Fruit fly (Drosophila melanogaster) whole organism, embryonic: Measurements from ENCODE around the gene CG6901.

Source experiments
- Antp ChIP-seq: fragments of 200-800 bp; sonication (Bioruptor generic); optimal IDR thresholded peaks from 3 replicates; lab custom pipeline; 2016; ENCODE audit warnings: missing biosample characterization, missing genetic modification characterization
- CG10267 ChIP-seq: fragments of 200-800 bp; sonication (Bioruptor generic); optimal IDR thresholded peaks from 2 replicates; lab custom pipeline; 2018; ENCODE audit warnings: missing biosample characterization, mild to moderate bottlenecking, missing genetic modification characterization, moderate library complexity
- CG10321 ChIP-seq: fragments of 200-800 bp; sonication (Bioruptor generic); IDR thresholded peaks from 2 replicates; pipeline ENCODE4 v1.3.6; 2022; ENCODE audit warnings: missing biosample characterization, missing genetic modification characterization
- CG10565 ChIP-seq: fragments of 200-800 bp; sonication (Bioruptor generic); optimal IDR thresholded peaks from 3 replicates; lab custom pipeline; 2016; ENCODE audit warnings: missing biosample characterization, mild to moderate bottlenecking, missing genetic modification characterization
- CG11504 ChIP-seq: fragments of 200-800 bp; sonication (Bioruptor generic); optimal IDR thresholded peaks from 3 replicates; lab custom pipeline; 2019; ENCODE audit warnings: missing biosample characterization, mild to moderate bottlenecking, missing genetic modification characterization, moderate library complexity
- CG12299 ChIP-seq: fragments of 200-800 bp; sonication (Bioruptor generic); optimal IDR thresholded peaks from 2 replicates; lab custom pipeline; 2018; ENCODE audit warnings: missing biosample characterization, mild to moderate bottlenecking, missing genetic modification characterization
- CG12769 ChIP-seq: fragments of 200-800 bp; sonication (Bioruptor generic); optimal IDR thresholded peaks from 2 replicates; lab custom pipeline; 2019; ENCODE audit warnings: missing biosample characterization, mild to moderate bottlenecking, missing genetic modification characterization, moderate library complexity
- CG13296 ChIP-seq: fragments of 200-800 bp; sonication (Bioruptor generic); optimal IDR thresholded peaks from 3 replicates; lab custom pipeline; 2018; ENCODE audit warnings: missing biosample characterization, mild to moderate bottlenecking, missing genetic modification characterization
- CG13775 ChIP-seq: fragments of 200-800 bp; sonication (Bioruptor generic); optimal IDR thresholded peaks from 3 replicates; lab custom pipeline; 2017; ENCODE audit warnings: missing biosample characterization, mild to moderate bottlenecking, missing genetic modification characterization
- CG17186 ChIP-seq: fragments of 200-800 bp; sonication (Bioruptor generic); optimal IDR thresholded peaks from 3 replicates; lab custom pipeline; 2017; ENCODE audit warnings: missing biosample characterization, missing genetic modification reagents, missing genetic modification characterization
- CG2120 ChIP-seq: fragments of 200-800 bp; sonication (Bioruptor generic); optimal IDR thresholded peaks from 3 replicates; lab custom pipeline; 2016; ENCODE audit warnings: missing biosample characterization, missing genetic modification characterization
- CG2712 ChIP-seq: fragments of 200-800 bp; optimal IDR thresholded peaks from 3 replicates; lab custom pipeline; 2019; ENCODE audit warnings: missing biosample characterization, mild to moderate bottlenecking, missing genetic modification characterization, moderate library complexity
- CG30020 ChIP-seq: fragments of 200-800 bp; optimal IDR thresholded peaks from 2 replicates; lab custom pipeline; 2019; ENCODE audit warnings: missing biosample characterization, mild to moderate bottlenecking, missing genetic modification characterization, moderate library complexity
- CG33213 ChIP-seq: fragments of 200-800 bp; sonication (Bioruptor generic); optimal IDR thresholded peaks from 3 replicates; lab custom pipeline; 2016; ENCODE audit warnings: missing biosample characterization, missing genetic modification characterization
- CG4282 ChIP-seq: fragments of 200-800 bp; sonication (Bioruptor generic); optimal IDR thresholded peaks from 2 replicates; lab custom pipeline; 2016; ENCODE audit warnings: missing biosample characterization, missing genetic modification characterization
- CG4617 ChIP-seq: fragments of 200-800 bp; sonication (Bioruptor generic); optimal IDR thresholded peaks from 3 replicates; lab custom pipeline; 2016; ENCODE audit warnings: missing biosample characterization, missing genetic modification characterization, borderline replicate concordance
- CG8290 ChIP-seq, 3 experiments: fragments of 200-800 bp; sonication (Bioruptor generic); optimal IDR thresholded peaks; 2 replicates each; lab custom pipeline; 2016 to 2019; ENCODE audit warnings: missing biosample characterization in 3 of 3, missing genetic modification characterization in 3 of 3, mild to moderate bottlenecking in 2 of 3, moderate library complexity in 1 of 3
- CG8359 ChIP-seq: fragments of 200-800 bp; sonication (Bioruptor generic); optimal IDR thresholded peaks from 2 replicates; lab custom pipeline; 2017; ENCODE audit warnings: missing biosample characterization, mild to moderate bottlenecking, missing genetic modification characterization, borderline replicate concordance
- CrebB ChIP-seq: fragments of 200-800 bp; sonication (Bioruptor generic); optimal IDR thresholded peaks from 3 replicates; lab custom pipeline; 2018; ENCODE audit warnings: missing biosample characterization, mild to moderate bottlenecking, missing genetic modification characterization
- D19A ChIP-seq: fragments of 200-800 bp; optimal IDR thresholded peaks from 3 replicates; lab custom pipeline; 2019; ENCODE audit warnings: missing biosample characterization, mild to moderate bottlenecking, missing genetic modification characterization, moderate library complexity
- Deaf1 ChIP-seq: fragments of 200-800 bp; optimal IDR thresholded peaks from 3 replicates; lab custom pipeline; 2019; ENCODE audit warnings: missing biosample characterization, mild to moderate bottlenecking, missing genetic modification characterization, moderate library complexity
- Doc2 ChIP-seq: fragments of 200-800 bp; sonication (Bioruptor generic); IDR thresholded peaks from 2 replicates; pipeline ENCODE4 v1.3.6; 2022; ENCODE audit warnings: missing biosample characterization, missing genetic modification characterization
- Hr3 ChIP-seq: fragments of 200-800 bp; sonication (Bioruptor generic); optimal IDR thresholded peaks from 3 replicates; lab custom pipeline; 2016; ENCODE audit warnings: missing biosample characterization, missing genetic modification characterization
- Jarid2 ChIP-seq: fragments of 200-800 bp; sonication (Bioruptor generic); optimal IDR thresholded peaks from 3 replicates; lab custom pipeline; 2017; ENCODE audit warnings: mild to moderate bottlenecking, missing biosample characterization, missing genetic modification reagents, missing genetic modification characterization
- Med ChIP-seq: fragments of 200-800 bp; sonication (Bioruptor generic); peaks from one replicate; lab custom pipeline; 2016; ENCODE audit warnings: missing biosample characterization, missing genetic modification characterization, mild to moderate bottlenecking, inconsistent platforms, moderate library complexity
- Myb ChIP-seq: fragments of 200-800 bp; sonication (Bioruptor generic); optimal IDR thresholded peaks from 2 replicates; lab custom pipeline; 2016; ENCODE audit warnings: missing biosample characterization, missing genetic modification characterization
- Pdp1 ChIP-seq, 2 experiments: fragments of 200-800 bp; sonication (Bioruptor generic); optimal IDR thresholded peaks; 3 replicates each; lab custom pipeline; 2016; ENCODE audit warnings: missing biosample characterization in 2 of 2, missing genetic modification characterization in 2 of 2, mild to moderate bottlenecking in 1 of 2, moderate library complexity in 1 of 2
- Sry-δ ChIP-seq: fragments of 200-800 bp; sonication (Bioruptor generic); optimal IDR thresholded peaks from 2 replicates; lab custom pipeline; 2016; ENCODE audit warnings: missing biosample characterization, missing genetic modification characterization
- Xrp1 ChIP-seq: fragments of 200-800 bp; sonication (Bioruptor generic); IDR thresholded peaks from 2 replicates; pipeline ENCODE4 v1.3.6; 2022; ENCODE audit warnings: missing biosample characterization, missing genetic modification characterization
- ap ChIP-seq: fragments of 200-800 bp; sonication (Bioruptor generic); IDR thresholded peaks from 2 replicates; pipeline ENCODE4 v1.3.6; 2022; ENCODE audit warnings: missing biosample characterization, missing genetic modification characterization
- az2 ChIP-seq: fragments of 200-800 bp; sonication (Bioruptor generic); optimal IDR thresholded peaks from 3 replicates; lab custom pipeline; 2016; ENCODE audit warnings: missing biosample characterization, missing genetic modification characterization
- cato ChIP-seq: fragments of 200-800 bp; sonication (Bioruptor generic); optimal IDR thresholded peaks from 2 replicates; lab custom pipeline; 2016; ENCODE audit warnings: missing biosample characterization, missing genetic modification characterization, borderline replicate concordance
- dati ChIP-seq: fragments of 200-800 bp; sonication (Bioruptor generic); IDR thresholded peaks from 2 replicates; pipeline ENCODE4 v1.3.6; 2022; ENCODE audit warnings: missing biosample characterization, missing genetic modification characterization
- en ChIP-seq: fragments of 200-800 bp; sonication (Bioruptor generic); optimal IDR thresholded peaks from 2 replicates; lab custom pipeline; 2016; ENCODE audit warnings: missing biosample characterization, missing genetic modification characterization
- ewg ChIP-seq: fragments of 200-800 bp; sonication (Bioruptor generic); optimal IDR thresholded peaks from 3 replicates; lab custom pipeline; 2017; ENCODE audit warnings: mild to moderate bottlenecking, missing biosample characterization, missing genetic modification reagents, missing genetic modification characterization
- gcm ChIP-seq: fragments of 200-800 bp; sonication (Bioruptor generic); optimal IDR thresholded peaks from 2 replicates; lab custom pipeline; 2019; ENCODE audit warnings: missing biosample characterization, mild to moderate bottlenecking, missing genetic modification characterization, moderate library complexity
- ham ChIP-seq: fragments of 200-800 bp; sonication (Bioruptor generic); IDR thresholded peaks from 2 replicates; pipeline ENCODE4 v1.3.6; 2022; ENCODE audit warnings: missing biosample characterization, missing genetic modification characterization
- hb ChIP-seq: fragments of 200-800 bp; sonication (Bioruptor generic); IDR thresholded peaks from 3 replicates; pipeline ENCODE4 v1.3.6; 2022; ENCODE audit warnings: missing biosample characterization, missing genetic modification characterization; ENCODE audit not compliant: partially characterized antibody
- kay ChIP-seq: fragments of 200-800 bp; sonication (Bioruptor generic); optimal IDR thresholded peaks from 2 replicates; lab custom pipeline; 2016; ENCODE audit warnings: missing biosample characterization, missing genetic modification characterization
- lbe ChIP-seq: fragments of 200-800 bp; sonication (Bioruptor generic); optimal IDR thresholded peaks from 2 replicates; lab custom pipeline; 2016; ENCODE audit warnings: missing biosample characterization, mild to moderate bottlenecking, missing genetic modification characterization
- lilli ChIP-seq: fragments of 200-800 bp; sonication (Bioruptor generic); optimal IDR thresholded peaks from 3 replicates; lab custom pipeline; 2016; ENCODE audit warnings: missing biosample characterization, missing genetic modification characterization
- lmd ChIP-seq: fragments of 200-800 bp; sonication (Bioruptor generic); IDR thresholded peaks from 2 replicates; pipeline ENCODE4 v1.3.6; 2022; ENCODE audit warnings: missing biosample characterization, missing genetic modification characterization
- nmo ChIP-seq: fragments of 200-800 bp; sonication (Bioruptor generic); optimal IDR thresholded peaks from 2 replicates; lab custom pipeline; 2018; ENCODE audit warnings: missing biosample characterization, mild to moderate bottlenecking, missing genetic modification characterization, moderate library complexity
- oc ChIP-seq: fragments of 200-800 bp; sonication (Bioruptor generic); optimal IDR thresholded peaks from 2 replicates; lab custom pipeline; 2018; ENCODE audit warnings: missing biosample characterization, mild to moderate bottlenecking, missing genetic modification characterization, moderate library complexity
- onecut ChIP-seq: fragments of 200-800 bp; sonication (Bioruptor generic); IDR thresholded peaks from 2 replicates; pipeline ENCODE4 v1.3.6; 2022; ENCODE audit warnings: missing biosample characterization, missing genetic modification characterization
- sima ChIP-seq: fragments of 200-800 bp; sonication (Bioruptor generic); optimal IDR thresholded peaks from 2 replicates; lab custom pipeline; 2016; ENCODE audit warnings: missing biosample characterization, missing genetic modification characterization
- slbo ChIP-seq: fragments of 200-800 bp; sonication (Bioruptor generic); IDR thresholded peaks from 2 replicates; pipeline ENCODE4 v1.3.6; 2022; ENCODE audit warnings: missing biosample characterization, missing genetic modification characterization
- sob ChIP-seq: fragments of 200-800 bp; sonication (Bioruptor generic); IDR thresholded peaks from 2 replicates; pipeline ENCODE4 v1.3.6; 2022; ENCODE audit warnings: missing biosample characterization, missing genetic modification characterization
- stwl ChIP-seq: fragments of 200-800 bp; sonication (Bioruptor generic); optimal IDR thresholded peaks from 3 replicates; lab custom pipeline; 2018; ENCODE audit warnings: missing biosample characterization, mild to moderate bottlenecking, missing genetic modification characterization, moderate library complexity
- trh ChIP-seq: fragments of 200-800 bp; sonication (Bioruptor generic); optimal IDR thresholded peaks from 2 replicates; lab custom pipeline; 2016; ENCODE audit warnings: missing biosample characterization, missing genetic modification characterization
- wdn ChIP-seq: fragments of 200-800 bp; sonication (Bioruptor generic); IDR thresholded peaks from 2 replicates; pipeline ENCODE4 v1.3.6; 2022; ENCODE audit warnings: missing biosample characterization, missing genetic modification characterization

CG6901 gene

DNA sequence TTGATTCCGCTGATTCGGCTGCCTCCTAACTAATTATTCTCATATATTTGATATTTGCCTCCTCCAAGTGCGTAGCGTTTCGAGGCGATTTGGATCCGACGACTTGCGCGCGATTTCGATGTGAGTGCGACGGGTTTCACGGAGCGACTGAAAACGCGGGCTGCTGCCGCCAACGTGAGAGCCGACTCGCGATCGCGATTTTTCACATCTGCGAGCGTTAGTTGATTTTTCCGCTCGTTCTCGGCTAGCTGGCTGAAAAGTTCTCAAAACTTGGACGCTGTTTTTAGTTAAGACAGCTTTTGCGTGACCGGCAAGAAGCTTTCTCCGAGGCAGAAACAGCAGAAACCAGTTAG lies 33.6 kb downstream of the CG6901 start, which contains the start of gene CG10311 (continued):
- TF ChIP-seq CG11504 = no peak
- 0 out of 2 replicates have a peak, but pooled peaks have one; percentile 32 for TF ChIP-seq sob
- no peak for TF ChIP-seq Hr3
- TF ChIP-seq CG33213 (GFP tag; lab: Kevin White, UChicago) = no peak
- peak; percentile 42 for TF ChIP-seq CG13296 (GFP tag; lab: Kevin White, UChicago)
- TF ChIP-seq Xrp1 = 0 out of 2 replicates have a peak, but pooled peaks have one; percentile 10
- no peak for TF ChIP-seq CG12299 (tag; lab: Kevin White, UChicago)
- TF ChIP-seq D19A (tag; lab: Kevin White, UChicago) = no peak
- TF ChIP-seq onecut = no peak
- no peak for TF ChIP-seq CrebB (tag; lab: Kevin White, UChicago)
- no peak for TF ChIP-seq CG4617 (GFP tag; lab: Kevin White, UChicago)
- no peak for TF ChIP-seq CG2712 (tag; lab: Kevin White, UChicago)
- TF ChIP-seq CG10565 (GFP tag; lab: Kevin White, UChicago) = no peak
- no peak for TF ChIP-seq CG8290 (GFP tag; optimal IDR thresholded peaks at IDR 0.05; lab: Kevin White, UChicago)
- TF ChIP-seq CG8290 (tag; optimal IDR thresholded peaks at IDR 0.05; lab: Kevin White, UChicago) = peak in 1 of 2 experiments; percentile 50
- no peak for TF ChIP-seq lmd
- no peak for TF ChIP-seq ham (GFP tag; lab: Robert Waterston, UW)
- peak; percentile 24; the same call in 1 of the 2 replicates for TF ChIP-seq slbo (GFP tag; lab: Robert Waterston, UW)
- TF ChIP-seq en (GFP tag; lab: Kevin White, UChicago) = no peak
- no peak for TF ChIP-seq CG2120
- no peak for TF ChIP-seq CG10267 (tag; lab: Kevin White, UChicago)
- no peak for TF ChIP-seq Antp (GFP tag; lab: Kevin White, UChicago)
- no peak for TF ChIP-seq hb (GFP tag; lab: Robert Waterston, UW)
- TF ChIP-seq Deaf1 (tag; lab: Kevin White, UChicago) = peak; percentile 58
- no peak for TF ChIP-seq oc (tag; lab: Kevin White, UChicago)
- no peak for TF ChIP-seq CG13775 (GFP tag; lab: Kevin White, UChicago)
- peak; percentile 53 for TF ChIP-seq Jarid2

DNA sequence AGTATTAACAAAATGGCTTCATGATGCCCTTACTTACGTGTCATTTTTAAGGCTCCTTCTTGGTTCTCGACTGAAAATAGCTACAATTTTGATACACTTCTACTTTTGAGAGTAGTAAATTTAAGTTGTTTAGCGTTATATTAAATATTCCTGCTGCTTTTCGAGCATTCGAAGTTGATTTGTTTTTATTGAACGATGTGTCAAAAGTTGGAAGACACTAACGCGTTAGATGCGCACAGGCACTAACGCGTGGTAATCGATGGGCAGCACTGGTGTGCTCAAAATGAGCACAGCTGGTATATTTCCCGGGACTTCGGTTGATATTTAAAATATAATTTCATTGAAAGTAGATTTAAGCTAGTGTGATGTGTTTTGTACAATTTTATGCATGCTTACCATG lies 35.9 kb downstream of the CG6901 start, which contains the start of gene CG17931:
Gene CG17931 (minus strand): TSS at position 369 of the 400 bp plus-strand sequence.
- TF ChIP-seq ap (GFP tag; lab: Robert Waterston, UW) = no peak
- TF ChIP-seq sima (GFP tag; lab: Kevin White, UChicago) = no peak
- TF ChIP-seq az2 (GFP tag; lab: Kevin White, UChicago) = no peak
- no peak for TF ChIP-seq wdn (GFP tag; lab: Robert Waterston, UW)
- peak; percentile 50 for TF ChIP-seq CG30020 (tag; lab: Kevin White, UChicago)
- peak; percentile 90 for TF ChIP-seq stwl (tag; lab: Kevin White, UChicago)
- TF ChIP-seq Myb (GFP tag; lab: Kevin White, UChicago) = peak; percentile 93
- peak; percentile 64 for TF ChIP-seq ewg
- TF ChIP-seq lbe (GFP tag; lab: Kevin White, UChicago) = peak; percentile 43
- TF ChIP-seq trh (GFP tag; lab: Kevin White, UChicago) = no peak
- TF ChIP-seq CG4282 (GFP tag; lab: Kevin White, UChicago) = no peak
- no peak for TF ChIP-seq Doc2
- TF ChIP-seq CG10267 (tag; lab: Kevin White, UChicago) = peak; percentile 42
- TF ChIP-seq CG10321 = no peak
- no peak for TF ChIP-seq dati (GFP tag; lab: Robert Waterston, UW)
- peak in 1 of 2 experiments; percentile 58 for TF ChIP-seq Pdp1 (GFP tag; optimal IDR thresholded peaks at IDR 0.05; lab: Kevin White, UChicago)
- TF ChIP-seq nmo (GFP tag; lab: Kevin White, UChicago) = peak; percentile 62
- TF ChIP-seq CG12769 (tag; lab: Kevin White, UChicago) = peak; percentile 14
- peak; percentile 92 for TF ChIP-seq CG17186 (GFP tag; lab: Kevin White, UChicago)
- TF ChIP-seq gcm (GFP tag; lab: Kevin White, UChicago) = peak; percentile 1
- peak; percentile 21 for TF ChIP-seq lilli (GFP tag; lab: Kevin White, UChicago)
- peak; percentile 44 for TF ChIP-seq CG2712 (tag; lab: Kevin White, UChicago)
- TF ChIP-seq Sry-δ (GFP tag; lab: Kevin White, UChicago) = peak; percentile 49
- peak; percentile 83 for TF ChIP-seq Med
- no peak for TF ChIP-seq cato
- peak; percentile 13 for TF ChIP-seq CG8359 (GFP tag; lab: Kevin White, UChicago)
- peak; percentile 31 for TF ChIP-seq kay (GFP tag; lab: Kevin White, UChicago)
